Worm (Caenorhabditis elegans) whole organism, L1 larva: ENCODE data around the gene srv-22.

Experiments
- C04F5.9 ChIP-seq: sonication (generic microtip); optimal IDR thresholded peaks from 2 replicates; lab custom pipeline; 2016; ENCODE audit warnings: missing genetic modification characterization, missing compliant biosample characterization
- C16A3.4 ChIP-seq: fragments of 150-350 bp; optimal IDR thresholded peaks from 2 replicates; lab custom pipeline; 2014; ENCODE audit warnings: missing biosample characterization, missing genetic modification characterization
- alr-1 ChIP-seq: fragments of 200-800 bp; sonication (Bioruptor generic); optimal IDR thresholded peaks from 2 replicates; lab custom pipeline; 2018; ENCODE audit warnings: borderline replicate concordance, mild to moderate bottlenecking, missing genetic modification characterization, missing compliant biosample characterization
- ceh-63 ChIP-seq: fragments of 200-800 bp; sonication (Bioruptor generic); optimal IDR thresholded peaks from 2 replicates; lab custom pipeline; 2018; ENCODE audit warnings: mild to moderate bottlenecking, missing genetic modification characterization, missing compliant biosample characterization
- ceh-82 ChIP-seq, 3 experiments: fragments of 150-350 bp in 1 of 3; sonication (generic microtip) in 2 of 3; optimal IDR thresholded peaks; 2 replicates each; lab custom pipeline; 2014 to 2017; ENCODE audit warnings: missing biosample characterization in 3 of 3, missing genetic modification characterization in 3 of 3
- ceh-90 ChIP-seq: sonication (generic microtip); optimal IDR thresholded peaks from 2 replicates; lab custom pipeline; 2016; ENCODE audit warnings: missing genetic modification characterization, missing compliant biosample characterization
- dpl-1 ChIP-seq, 3 experiments: fragments of 150-350 bp in 2 of 3; sonication (generic microtip) in 1 of 3; optimal IDR thresholded peaks; 2 replicates each; lab custom pipeline; 2014 to 2017; ENCODE audit warnings: missing biosample characterization in 3 of 3, missing genetic modification characterization in 3 of 3, missing genetic modification reagents in 3 of 3
- efl-1 ChIP-seq, 4 experiments: fragments of 150-350 bp; optimal IDR thresholded peaks in 3 of 4; peaks in 1 of 4; 1 replicate in 1 of 4; 2 replicates in 3 of 4; lab custom pipeline; 2014; ENCODE audit warnings: missing biosample characterization in 2 of 4, missing genetic modification characterization in 2 of 4, missing genetic modification reagents in 2 of 4
- egl-13 ChIP-seq: sonication (generic microtip); optimal IDR thresholded peaks from 2 replicates; lab custom pipeline; 2016; ENCODE audit warnings: missing genotype, missing genetic modification reagents, missing genetic modification characterization, missing compliant biosample characterization
- egl-27 ChIP-seq, 2 experiments: fragments of 150-350 bp in 1 of 2; sonication (generic microtip); optimal IDR thresholded peaks; 3 replicates each; lab custom pipeline; 2017 to 2018; ENCODE audit warnings: missing biosample characterization in 2 of 2, missing genetic modification characterization in 2 of 2, missing genetic modification reagents in 2 of 2
- elt-2 ChIP-seq: sonication (generic microtip); optimal IDR thresholded peaks from 2 replicates; lab custom pipeline; 2016; ENCODE audit warnings: missing genetic modification characterization, mild to moderate bottlenecking, inconsistent platforms, missing compliant biosample characterization, missing genetic modification reagents
- elt-3 ChIP-seq, 6 experiments: fragments of 150-350 bp in 1 of 6; sonication (generic microtip); optimal IDR thresholded peaks; 2 replicates each; lab custom pipeline; 2017 to 2018; ENCODE audit warnings: missing biosample characterization in 6 of 6, missing genetic modification characterization in 6 of 6, inconsistent platforms in 1 of 6
- ets-5 ChIP-seq: fragments of 200-800 bp; sonication (Bioruptor generic); IDR thresholded peaks from 2 replicates; pipeline ENCODE4 v1.3.6; 2022; ENCODE audit warnings: missing genetic modification characterization, missing compliant biosample characterization
- hlh-4 ChIP-seq: sonication (generic microtip); optimal IDR thresholded peaks from 2 replicates; lab custom pipeline; 2016; ENCODE audit warnings: mild to moderate bottlenecking, missing genetic modification characterization, missing compliant biosample characterization
- hpl-2 ChIP-seq: fragments of 150-350 bp; optimal IDR thresholded peaks from 2 replicates; lab custom pipeline; 2014; ENCODE audit warnings: missing biosample characterization, missing genetic modification reagents, missing genetic modification characterization
- irx-1 ChIP-seq: sonication (generic microtip); optimal IDR thresholded peaks from 2 replicates; lab custom pipeline; 2016; ENCODE audit warnings: missing genetic modification characterization, missing compliant biosample characterization
- jun-1 ChIP-seq: fragments of 150-350 bp; optimal IDR thresholded peaks from 2 replicates; lab custom pipeline; 2014; ENCODE audit warnings: missing biosample characterization, missing genetic modification reagents, missing genetic modification characterization
- lin-13 ChIP-seq: fragments of 150-350 bp; optimal IDR thresholded peaks from 2 replicates; lab custom pipeline; 2014; ENCODE audit warnings: missing biosample characterization, missing genetic modification reagents, missing genetic modification characterization
- lin-35 ChIP-seq, 2 experiments: fragments of 150-350 bp; optimal IDR thresholded peaks; 2 replicates each; lab custom pipeline; 2014; ENCODE audit warnings: missing biosample characterization in 2 of 2, missing genetic modification characterization in 2 of 2, missing genetic modification reagents in 2 of 2
- lin-39 ChIP-seq: fragments of 150-350 bp; optimal IDR thresholded peaks from 2 replicates; lab custom pipeline; 2014; ENCODE audit warnings: missing biosample characterization, missing genetic modification reagents, missing genetic modification characterization
- lir-3 ChIP-seq: sonication (generic microtip); optimal IDR thresholded peaks from 2 replicates; lab custom pipeline; 2016; ENCODE audit warnings: mild to moderate bottlenecking, missing genetic modification characterization, moderate library complexity, missing compliant biosample characterization; ENCODE audit not compliant: poor library complexity
- mdl-1 ChIP-seq, 2 experiments: fragments of 150-350 bp; optimal IDR thresholded peaks; 2 replicates each; lab custom pipeline; 2014 to 2017; ENCODE audit warnings: missing biosample characterization in 2 of 2, missing genetic modification characterization in 2 of 2, inconsistent platforms in 1 of 2
- mef-2 ChIP-seq: fragments of 150-350 bp; optimal IDR thresholded peaks from 2 replicates; lab custom pipeline; 2014; ENCODE audit warnings: missing biosample characterization, missing genetic modification characterization
- nhr-11 ChIP-seq: fragments of 150-350 bp; optimal IDR thresholded peaks from 2 replicates; lab custom pipeline; 2014; ENCODE audit warnings: missing biosample characterization, missing genetic modification characterization
- nhr-12 ChIP-seq: sonication (generic microtip); optimal IDR thresholded peaks from 2 replicates; lab custom pipeline; 2017; ENCODE audit warnings: missing biosample characterization, missing genetic modification characterization
- nhr-19 ChIP-seq: fragments of 200-800 bp; sonication (Bioruptor generic); conservative IDR thresholded peaks from 2 replicates; pipeline ENCODE4 v1.3.6; 2022; ENCODE audit warnings: missing genetic modification characterization, missing compliant biosample characterization
- nhr-20 ChIP-seq: sonication (generic microtip); optimal IDR thresholded peaks from 2 replicates; lab custom pipeline; 2016; ENCODE audit warnings: mild to moderate bottlenecking, missing genetic modification characterization, missing compliant biosample characterization
- nhr-237 ChIP-seq: fragments of 150-350 bp; optimal IDR thresholded peaks from 2 replicates; lab custom pipeline; 2014; ENCODE audit warnings: missing biosample characterization, missing genetic modification characterization
- nhr-28 ChIP-seq: fragments of 150-350 bp; optimal IDR thresholded peaks from 2 replicates; lab custom pipeline; 2014; ENCODE audit warnings: missing biosample characterization, missing genetic modification characterization
- nhr-47 ChIP-seq: sonication (generic microtip); optimal IDR thresholded peaks from 2 replicates; lab custom pipeline; 2016; ENCODE audit warnings: mild to moderate bottlenecking, missing genetic modification characterization, moderate library complexity, missing compliant biosample characterization
- nhr-71 ChIP-seq: sonication (generic microtip); optimal IDR thresholded peaks from 2 replicates; lab custom pipeline; 2016; ENCODE audit warnings: mild to moderate bottlenecking, missing genetic modification characterization, moderate library complexity, missing compliant biosample characterization
- nhr-76 ChIP-seq: sonication (generic microtip); optimal IDR thresholded peaks from 2 replicates; lab custom pipeline; 2017; ENCODE audit warnings: missing biosample characterization, missing genetic modification characterization
- nhr-77 ChIP-seq: fragments of 150-350 bp; optimal IDR thresholded peaks from 2 replicates; lab custom pipeline; 2014; ENCODE audit warnings: missing biosample characterization, missing genetic modification characterization
- nhr-84 ChIP-seq: sonication (generic microtip); optimal IDR thresholded peaks from 2 replicates; lab custom pipeline; 2017; ENCODE audit warnings: missing biosample characterization, missing genetic modification characterization
- nhr-90 ChIP-seq: sonication (generic microtip); optimal IDR thresholded peaks from 2 replicates; lab custom pipeline; 2016; ENCODE audit warnings: mild to moderate bottlenecking, missing genetic modification characterization, missing compliant biosample characterization; ENCODE audit not compliant: poor library complexity
- pax-3 ChIP-seq: fragments of 200-800 bp; sonication (Bioruptor generic); optimal IDR thresholded peaks from 2 replicates; lab custom pipeline; 2018; ENCODE audit warnings: mild to moderate bottlenecking, missing genetic modification characterization, moderate library complexity, missing compliant biosample characterization
- pqm-1 ChIP-seq: sonication (generic microtip); optimal IDR thresholded peaks from 3 replicates; lab custom pipeline; 2017; ENCODE audit warnings: missing biosample characterization, missing genetic modification characterization
- rnt-1 ChIP-seq: sonication (generic microtip); optimal IDR thresholded peaks from 2 replicates; lab custom pipeline; 2016; ENCODE audit warnings: mild to moderate bottlenecking, missing genetic modification characterization, moderate library complexity, missing compliant biosample characterization
- skn-1 ChIP-seq: fragments of 150-350 bp; optimal IDR thresholded peaks from 2 replicates; lab custom pipeline; 2014; ENCODE audit warnings: missing biosample characterization, missing genetic modification characterization
- sup-37 ChIP-seq: fragments of 200-800 bp; sonication (Bioruptor generic); optimal IDR thresholded peaks from 2 replicates; lab custom pipeline; 2018; ENCODE audit warnings: mild to moderate bottlenecking, missing genetic modification characterization, missing compliant biosample characterization
- tbx-2 ChIP-seq: sonication (generic microtip); optimal IDR thresholded peaks from 2 replicates; lab custom pipeline; 2016; ENCODE audit warnings: missing genetic modification characterization, missing compliant biosample characterization
- tlp-1 ChIP-seq: fragments of 150-350 bp; optimal IDR thresholded peaks from 2 replicates; lab custom pipeline; 2014; ENCODE audit warnings: missing biosample characterization, missing genetic modification characterization
- unc-30 ChIP-seq: sonication (generic microtip); optimal IDR thresholded peaks from 2 replicates; lab custom pipeline; 2017; ENCODE audit warnings: missing biosample characterization, missing genetic modification characterization
- unc-62 ChIP-seq: fragments of 150-350 bp; optimal IDR thresholded peaks from 2 replicates; lab custom pipeline; 2014; ENCODE audit warnings: missing biosample characterization, missing genetic modification reagents, missing genetic modification characterization
- unc-86 ChIP-seq: sonication (generic microtip); optimal IDR thresholded peaks from 2 replicates; lab custom pipeline; 2016; ENCODE audit warnings: missing genetic modification characterization, missing compliant biosample characterization
- unc-98 ChIP-seq: fragments of 200-800 bp; sonication (Bioruptor generic); IDR thresholded peaks from 2 replicates; pipeline ENCODE4 v1.3.6; 2022; ENCODE audit warnings: missing genetic modification characterization, missing compliant biosample characterization
- vab-15 ChIP-seq: sonication (generic microtip); optimal IDR thresholded peaks from 2 replicates; lab custom pipeline; 2017; ENCODE audit warnings: missing genotype, mild to moderate bottlenecking, missing genetic modification characterization, missing compliant biosample characterization
- zag-1 ChIP-seq: fragments of 150-350 bp; optimal IDR thresholded peaks from 2 replicates; lab custom pipeline; 2014; ENCODE audit warnings: missing biosample characterization, missing genetic modification characterization
- zip-4 ChIP-seq: fragments of 200-800 bp; sonication (Bioruptor generic); optimal IDR thresholded peaks from 2 replicates; lab custom pipeline; 2018; ENCODE audit warnings: mild to moderate bottlenecking, missing genetic modification characterization, moderate library complexity, missing compliant biosample characterization
- ztf-11 ChIP-seq, 2 experiments: sonication (generic microtip); optimal IDR thresholded peaks; 2 replicates each; lab custom pipeline; 2016 to 2017; ENCODE audit warnings: missing genetic modification characterization in 2 of 2, missing biosample characterization in 1 of 2, missing compliant biosample characterization in 1 of 2
- ztf-4 ChIP-seq: fragments of 150-350 bp; optimal IDR thresholded peaks from 2 replicates; lab custom pipeline; 2014; ENCODE audit warnings: missing biosample characterization, missing genetic modification characterization

The srv-22 gene

ce11 chrIV:5847986-5848707 is 31.6 kb downstream of the srv-22 start, which contains the start of gene sams-3:
TSS of gene sams-3 (plus strand) at chrIV:5848657.
- no peak for TF ChIP-seq unc-98 (GFP tag; lab: Robert Waterston, UW)
- no peak for TF ChIP-seq ceh-90 (tag; lab: Kevin White, UChicago)
- TF ChIP-seq nhr-90 (tag; lab: Kevin White, UChicago), result peak; percentile 28
- peak; percentile 27 for TF ChIP-seq C16A3.4
- TF ChIP-seq elt-3 (tag; optimal IDR thresholded peaks at IDR 0.05; lab: Kevin White, UChicago), result no peak
- TF ChIP-seq lin-39, result peak; percentile 57
- TF ChIP-seq nhr-77 (tag; lab: Kevin White, UChicago), result no peak
- TF ChIP-seq ztf-4 (tag; lab: Kevin White, UChicago), result no peak
- TF ChIP-seq lin-35 (GFP tag; optimal IDR thresholded peaks at IDR 0.05; lab: Kevin White, UChicago), result peak; percentile 46 to 57
- peak; percentile 12 for TF ChIP-seq irx-1 (tag; lab: Kevin White, UChicago)
- peak; percentile 51 for TF ChIP-seq rnt-1 (tag; lab: Kevin White, UChicago)
- no peak for TF ChIP-seq unc-86 (tag; lab: Kevin White, UChicago)
- TF ChIP-seq vab-15 (tag; lab: Kevin White, UChicago), result no peak
- no peak for TF ChIP-seq egl-13
- TF ChIP-seq egl-27 (tag; optimal IDR thresholded peaks at IDR 0.05; lab: Kevin White, UChicago), result no peak
- TF ChIP-seq nhr-237 (tag; lab: Kevin White, UChicago), result no peak
- TF ChIP-seq tbx-2, result peak; percentile 96
- peak; percentile 41 to 65 for TF ChIP-seq efl-1 (optimal IDR thresholded peaks at IDR 0.05; lab: Kevin White, UChicago)
- TF ChIP-seq efl-1 (GFP tag; optimal IDR thresholded peaks at IDR 0.05 in 1 of 2; lab: Kevin White, UChicago), result peak; percentile 62 to 94
- no peak for TF ChIP-seq nhr-12 (tag; lab: Kevin White, UChicago)
- TF ChIP-seq pax-3, result no peak
- TF ChIP-seq mef-2 (tag; lab: Kevin White, UChicago), result no peak
- TF ChIP-seq nhr-19 (GFP tag; lab: Robert Waterston, UW), result peak; percentile 51
- no peak for TF ChIP-seq zag-1 (tag; lab: Kevin White, UChicago)
- TF ChIP-seq nhr-71 (tag; lab: Kevin White, UChicago), result peak; percentile 68
- TF ChIP-seq unc-30 (tag; lab: Kevin White, UChicago), result no peak
- no peak for TF ChIP-seq sup-37 (GFP tag; lab: Kevin White, UChicago)
- no peak for TF ChIP-seq pqm-1 (tag; lab: Kevin White, UChicago)
- TF ChIP-seq ztf-11 (tag; optimal IDR thresholded peaks at IDR 0.05; lab: Kevin White, UChicago), result peak in 1 of 2 experiments; percentile 15
- TF ChIP-seq skn-1 (tag; lab: Kevin White, UChicago), result no peak
- TF ChIP-seq nhr-28 (tag; lab: Kevin White, UChicago), result no peak
- TF ChIP-seq hlh-4 (tag; lab: Kevin White, UChicago), result no peak
- no peak for TF ChIP-seq jun-1
- no peak for TF ChIP-seq zip-4 (GFP tag; lab: Kevin White, UChicago)
- peak; percentile 26 to 68 (median 67) for TF ChIP-seq dpl-1 (GFP tag; optimal IDR thresholded peaks at IDR 0.05; lab: Kevin White, UChicago)
- no peak for TF ChIP-seq mdl-1 (tag; optimal IDR thresholded peaks at IDR 0.05; lab: Kevin White, UChicago)
- TF ChIP-seq C04F5.9 (tag; lab: Kevin White, UChicago), result no peak
- no peak for TF ChIP-seq ets-5 (GFP tag; lab: Robert Waterston, UW)
- TF ChIP-seq nhr-47 (tag; lab: Kevin White, UChicago), result peak; percentile 54
- TF ChIP-seq lir-3 (tag; lab: Kevin White, UChicago), result no peak
- TF ChIP-seq hpl-2 (GFP tag; lab: Kevin White, UChicago), result no peak
- no peak for TF ChIP-seq alr-1
- TF ChIP-seq ceh-63, result no peak
- no peak for TF ChIP-seq tlp-1
- TF ChIP-seq elt-2 (tag; lab: Kevin White, UChicago), result no peak
- no peak for TF ChIP-seq nhr-76 (tag; lab: Kevin White, UChicago)
- peak; percentile 20 for TF ChIP-seq lin-13 (GFP tag; lab: Kevin White, UChicago)
- TF ChIP-seq nhr-20 (tag; lab: Kevin White, UChicago), result peak; percentile 44
- no peak for TF ChIP-seq unc-62
- TF ChIP-seq nhr-84, result no peak
- TF ChIP-seq nhr-11, result no peak
- TF ChIP-seq ceh-82 (tag; optimal IDR thresholded peaks at IDR 0.05; lab: Kevin White, UChicago), result peak in 2 of 3 experiments; percentile 16 to 46
